Worm (Caenorhabditis elegans): ENCODE results near the gene lin-24.

ce11 chrIV:12086498-12086897, 42.8 kb upstream of the lin-24 start:
- TF ChIP-seq F49E8.2 (tag; optimal IDR thresholded peaks at IDR 0.05; ENCODE audit: insufficient read depth) (peak; percentile 91), lsy-27 (tag; optimal IDR thresholded peaks at IDR 0.05; ENCODE audit: borderline replicate concordance, insufficient read depth) (peak; percentile 63), unc-62 (GFP tag; optimal IDR thresholded peaks at IDR 0.05) (no peak), hsf-1 (GFP tag; IDR thresholded peaks at IDR 0.05) (peak; percentile 51; the same call in 1 of the 2 replicates), nfyb-1 (GFP tag; IDR thresholded peaks at IDR 0.05) (peak; percentile 90), ama-1 (optimal IDR thresholded peaks at IDR 0.05) (no peak), ama-1 (GFP tag; optimal IDR thresholded peaks at IDR 0.05) (peak in 1 of 2 experiments; percentile 75), zfh-2 (GFP tag; conservative IDR thresholded peaks at IDR 0.05) (peak; percentile 86)

All from whole organism, young adult.